Worm (Caenorhabditis elegans): ENCODE measurements around the gene VF13D12L.3.
A peak's percentile ranks its signal among the peaks of the same experiment; 100 is the strongest.

Gene VF13D12L.3

DNA sequence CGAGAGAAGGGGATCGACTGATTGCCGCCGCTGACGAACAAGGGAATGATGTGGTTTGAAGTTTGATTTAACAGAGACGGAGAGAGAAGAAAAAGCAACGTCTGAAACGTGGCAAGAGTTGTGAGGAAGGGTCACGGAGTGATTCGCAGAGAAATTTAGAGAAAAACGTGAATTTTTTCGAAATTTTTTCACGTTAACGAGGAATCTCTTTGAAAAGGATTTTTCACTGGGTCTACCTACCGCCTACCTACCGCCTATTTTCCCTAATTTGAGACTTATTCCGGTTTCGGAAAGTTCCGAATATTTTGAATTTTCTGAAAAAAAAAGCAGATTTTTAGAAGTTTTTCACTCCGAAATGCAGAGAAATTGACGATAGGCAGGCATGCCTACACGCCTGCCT lies 3.7 kb downstream of the VF13D12L.3 start, which contains the start of gene fcmt-1:
Gene fcmt-1 (minus strand): TSS at position 101 of the 400 bp plus-strand sequence.
- no peak for TF ChIP-seq dpl-1 (GFP tag; optimal IDR thresholded peaks at IDR 0.05)
- TF ChIP-seq lin-26 (GFP tag; IDR thresholded peaks at IDR 0.05) = no peak
- TF ChIP-seq rec-8 (tag; optimal IDR thresholded peaks at IDR 0.05) = no peak
- no peak for TF ChIP-seq cebp-2 (GFP tag; IDR thresholded peaks at IDR 0.05)
- TF ChIP-seq madf-6 (GFP tag; IDR thresholded peaks at IDR 0.05) = no peak

DNA sequence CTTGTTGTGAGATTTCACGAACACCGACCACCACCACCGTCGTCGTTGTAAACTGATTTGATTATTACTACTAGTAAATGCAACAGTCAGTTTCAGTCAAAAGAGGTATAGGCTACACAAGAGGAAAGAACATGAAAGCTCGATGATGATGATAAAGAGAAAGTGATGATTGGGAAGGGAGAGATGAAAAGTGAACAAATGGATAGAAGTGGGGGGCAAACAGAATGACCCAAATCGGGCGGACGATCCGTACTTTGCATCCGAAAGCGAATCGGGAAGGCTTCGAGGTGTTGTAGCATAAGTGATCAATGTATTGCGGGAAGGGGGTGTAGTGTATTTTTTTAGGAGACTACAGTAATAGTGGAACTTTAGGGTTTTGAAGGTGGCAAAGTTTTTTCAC lies 5.0 kb downstream of the VF13D12L.3 start:
- TF ChIP-seq repo-1 (tag; optimal IDR thresholded peaks at IDR 0.05) (no peak), dpl-1 (GFP tag; optimal IDR thresholded peaks at IDR 0.05) (no peak), madf-10 (tag; optimal IDR thresholded peaks at IDR 0.05) (no peak), cebp-1 (GFP tag; IDR thresholded peaks at IDR 0.05) (no peak), cebp-1 (tag; optimal IDR thresholded peaks at IDR 0.05) (no peak), B0336.3 (GFP tag; IDR thresholded peaks at IDR 0.05) (no peak), tbx-9 (tag; optimal IDR thresholded peaks at IDR 0.05; ENCODE audit: borderline replicate concordance) (no peak), hmg-1.2 (GFP tag; IDR thresholded peaks at IDR 0.05) (no peak), pha-4 (tag; optimal IDR thresholded peaks at IDR 0.05) (no peak), Y56A3A.18 (GFP tag; IDR thresholded peaks at IDR 0.05) (no peak), F33H1.4 (GFP tag; IDR thresholded peaks at IDR 0.05) (no peak), ets-4 (GFP tag; optimal IDR thresholded peaks at IDR 0.05) (no peak), Y79H2A.3 (GFP tag; conservative IDR thresholded peaks at IDR 0.05) (no peak), ztf-6 (GFP tag; IDR thresholded peaks at IDR 0.05) (no peak)

DNA sequence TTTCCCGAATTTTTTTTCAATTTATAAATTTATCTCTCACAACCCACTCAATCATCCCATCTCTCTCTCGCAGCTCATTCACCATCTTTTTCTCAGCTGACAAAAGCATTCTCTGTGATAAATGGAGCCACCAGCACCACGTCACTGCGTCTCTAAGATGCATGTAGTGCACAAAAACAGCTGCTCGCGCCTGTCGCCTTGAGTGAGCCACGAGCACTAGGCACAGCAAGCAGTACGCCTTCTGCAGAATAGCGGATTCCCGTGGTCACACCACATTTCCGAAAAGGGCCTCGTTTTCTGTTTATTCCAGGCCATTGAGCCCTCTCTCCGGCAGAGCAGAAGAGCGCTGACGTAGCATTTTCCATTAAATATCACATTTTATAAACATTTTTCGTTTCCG lies 7.8 kb downstream of the VF13D12L.3 start, which contains the start of gene F13D12.10:
Gene F13D12.10 (plus strand): TSS at position 231 of the 400 bp plus-strand sequence.
- TF ChIP-seq zfh-2 (GFP tag; conservative IDR thresholded peaks at IDR 0.05) (peak; percentile 75), cebp-1 (GFP tag; IDR thresholded peaks at IDR 0.05) (no peak), cebp-1 (tag; optimal IDR thresholded peaks at IDR 0.05) (peak; percentile 6), somi-1 (GFP tag; optimal IDR thresholded peaks at IDR 0.05) (peak; percentile 47), egrh-3 (GFP tag; IDR thresholded peaks at IDR 0.05) (no peak)

DNA sequence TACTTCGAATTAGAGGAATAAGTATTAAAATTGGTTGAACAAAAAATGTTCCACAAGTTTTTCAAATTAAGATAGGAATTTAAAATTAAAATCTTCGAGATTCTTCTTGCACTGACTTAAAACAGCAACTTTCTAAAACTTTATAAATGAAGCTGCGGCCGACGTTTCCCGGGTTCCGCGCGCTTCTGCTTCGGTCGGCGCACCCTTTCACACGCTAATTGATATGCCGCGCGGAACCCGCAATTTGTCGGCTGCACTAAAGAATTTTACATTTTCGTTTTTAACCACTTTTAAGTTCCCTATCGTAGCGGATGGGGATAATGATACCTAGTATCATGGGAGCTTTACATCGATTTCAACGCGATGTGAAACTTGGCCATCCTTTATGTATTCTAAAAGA lies 8.9 kb downstream of the VF13D12L.3 start:
- TF ChIP-seq lir-1 (GFP tag; conservative IDR thresholded peaks at IDR 0.05) (no peak), nhr-80 (tag; optimal IDR thresholded peaks at IDR 0.05) (no peak), atf-7 (tag; optimal IDR thresholded peaks at IDR 0.05) (no peak), zim-3 (tag; optimal IDR thresholded peaks at IDR 0.05) (no peak), C06A6.2 (GFP tag; conservative IDR thresholded peaks at IDR 0.05) (no peak), hlh-12 (tag; optimal IDR thresholded peaks at IDR 0.05) (no peak), akir-1 (GFP tag; optimal IDR thresholded peaks at IDR 0.05) (no peak), lsy-27 (tag; optimal IDR thresholded peaks at IDR 0.05; ENCODE audit: borderline replicate concordance, insufficient read depth) (no peak), B0261.1 (tag; optimal IDR thresholded peaks at IDR 0.05) (no peak), T07F8.4 (tag; optimal IDR thresholded peaks at IDR 0.05) (no peak), sptf-2 (GFP tag; optimal IDR thresholded peaks at IDR 0.05) (no peak), efl-1 (GFP tag; optimal IDR thresholded peaks at IDR 0.05) (no peak), B0035.1 (tag; optimal IDR thresholded peaks at IDR 0.05) (no peak), madf-6 (GFP tag; IDR thresholded peaks at IDR 0.05) (peak; percentile 6; the same call in 1 of the 2 replicates), die-1 (tag; optimal IDR thresholded peaks at IDR 0.05) (no peak), hmg-20 (GFP tag; IDR thresholded peaks at IDR 0.05) (no peak), ceh-27 (GFP tag; optimal IDR thresholded peaks at IDR 0.05) (no peak), F39B2.1 (GFP tag; IDR thresholded peaks at IDR 0.05) (no peak), D2030.7 (GFP tag; IDR thresholded peaks at IDR 0.05) (no peak), tlf-1 (GFP tag; optimal IDR thresholded peaks at IDR 0.05) (no peak), attf-5 (GFP tag; optimal IDR thresholded peaks at IDR 0.05) (no peak), tbx-9 (tag; optimal IDR thresholded peaks at IDR 0.05; ENCODE audit: borderline replicate concordance) (no peak), ztf-3 (GFP tag; optimal IDR thresholded peaks at IDR 0.05) (no peak), madf-3 (GFP tag; IDR thresholded peaks at IDR 0.05) (no peak), snpc-1.1 (tag; optimal IDR thresholded peaks at IDR 0.05; ENCODE audit: insufficient read depth) (peak; percentile 84), T26A5.8 (tag; optimal IDR thresholded peaks at IDR 0.05) (no peak)

All from whole organism, young adult.